Fruit fly (Drosophila melanogaster) whole organism, wandering third instar larva: ENCODE measurements around the gene CG44044.

Experiments
- Abd-B ChIP-seq: fragments of >200 bp; optimal IDR thresholded peaks from 2 replicates; lab custom pipeline; 2017; ENCODE audit warnings: missing biosample characterization, missing genetic modification characterization
- CrebA ChIP-seq: fragments of 200-800 bp; sonication (Bioruptor generic); optimal IDR thresholded peaks from 2 replicates; lab custom pipeline; 2016; ENCODE audit warnings: missing biosample characterization, mild to moderate bottlenecking, missing genetic modification characterization, borderline replicate concordance
- GATAd ChIP-seq: sonication (Bioruptor generic); optimal IDR thresholded peaks from 2 replicates; lab custom pipeline; 2016; ENCODE audit warnings: missing biosample characterization, missing genetic modification characterization
- Mio ChIP-seq: sonication (Bioruptor generic); optimal IDR thresholded peaks from 2 replicates; lab custom pipeline; 2016; ENCODE audit warnings: missing biosample characterization, missing genetic modification characterization
- Myc ChIP-seq: fragments of >200 bp; optimal IDR thresholded peaks from 2 replicates; lab custom pipeline; 2017
- h ChIP-seq: fragments of 200-800 bp; sonication (Bioruptor generic); optimal IDR thresholded peaks from 3 replicates; lab custom pipeline; 2016; ENCODE audit warnings: missing biosample characterization, mild to moderate bottlenecking, missing genetic modification characterization
- pan ChIP-seq: fragments of >200 bp; optimal IDR thresholded peaks from 2 replicates; lab custom pipeline; 2017
- psq ChIP-seq: fragments of 200-800 bp; sonication (Bioruptor generic); optimal IDR thresholded peaks from 3 replicates; lab custom pipeline; 2017; ENCODE audit warnings: missing biosample characterization, mild to moderate bottlenecking, missing genetic modification characterization, moderate library complexity
- usp ChIP-seq: fragments of >200 bp; optimal IDR thresholded peaks from 2 replicates; lab custom pipeline; 2017; ENCODE audit warnings: missing biosample characterization, missing genetic modification characterization
- woc ChIP-seq: sonication (Bioruptor generic); optimal IDR thresholded peaks from 2 replicates; lab custom pipeline; 2016; ENCODE audit warnings: missing biosample characterization, mild to moderate bottlenecking, missing genetic modification characterization

DNA sequence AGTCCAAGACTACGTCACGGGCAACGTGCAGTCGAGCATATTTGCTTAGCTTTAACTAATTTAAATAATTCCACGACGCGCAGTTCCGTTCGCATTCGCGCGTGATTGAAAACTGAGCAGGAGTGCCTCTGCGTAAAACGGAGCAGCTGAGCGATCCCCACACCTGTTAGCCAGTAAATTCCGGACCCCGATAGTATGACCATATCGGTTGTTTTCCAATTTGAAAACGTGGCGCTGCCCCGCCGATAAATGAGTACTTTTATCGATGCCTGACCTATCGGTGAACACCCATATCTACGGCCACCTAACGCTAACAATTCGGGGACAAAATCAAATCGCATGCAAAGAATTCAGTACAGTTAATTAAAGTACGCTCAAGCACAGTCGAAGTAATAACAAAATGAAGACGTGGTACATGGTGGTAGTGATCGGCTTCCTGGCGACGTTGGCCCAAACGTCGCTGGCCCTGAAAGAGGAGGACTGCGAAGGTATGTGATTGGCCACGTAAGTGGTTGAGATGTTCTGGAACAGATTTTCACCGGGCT is 27.5 kb downstream of the CG44044 start, which contains the start of the genes CG14879 and Manf:
- TF ChIP-seq h (peak; percentile 26), usp (GFP tag; lab: Kevin White, UChicago) (no peak), psq (GFP tag; lab: Kevin White, UChicago) (no peak), CrebA (GFP tag; lab: Kevin White, UChicago) (peak; percentile 92), woc (GFP tag; lab: Kevin White, UChicago) (no peak), GATAd (no peak), Abd-B (no peak), Myc (lab: Kevin White, UChicago) (no peak), Mio (GFP tag; lab: Kevin White, UChicago) (no peak), pan (no peak)
